Worm (Caenorhabditis elegans) whole organism, L2 larva: ENCODE measurements around the gene Y53G8AM.7.

Experiments used
- ZK546.5 ChIP-seq: sonication (generic microtip); optimal IDR thresholded peaks from 2 replicates; lab custom pipeline; 2017; ENCODE audit warnings: missing biosample characterization, missing genetic modification characterization
- alr-1 ChIP-seq: fragments of 150-350 bp; optimal IDR thresholded peaks from 2 replicates; lab custom pipeline; 2014; ENCODE audit warnings: missing biosample characterization, missing genetic modification characterization
- aly-2 ChIP-seq: fragments of 150-350 bp; optimal IDR thresholded peaks from 2 replicates; lab custom pipeline; 2014; ENCODE audit warnings: missing biosample characterization, missing genetic modification characterization
- ceh-82 ChIP-seq: fragments of 150-350 bp; optimal IDR thresholded peaks from 2 replicates; lab custom pipeline; 2014; ENCODE audit warnings: missing biosample characterization, missing genetic modification characterization

ce11 chrIII:3304554-3304953 lies 38.1 kb upstream of the Y53G8AM.7 start:
- TF ChIP-seq ZK546.5 (tag; lab: Kevin White, UChicago): no peak
- no peak for TF ChIP-seq aly-2 (tag; lab: Kevin White, UChicago)
- TF ChIP-seq ceh-82: no peak
- TF ChIP-seq alr-1 (tag; lab: Kevin White, UChicago): no peak
